Fruit fly (Drosophila melanogaster) whole organism, embryonic: ENCODE data around the gene fend.

Experiments
- Adf1 ChIP-seq: fragments of 200-800 bp; sonication (Bioruptor generic); IDR thresholded peaks from 2 replicates; pipeline ENCODE4 v1.3.6; 2022; ENCODE audit warnings: missing biosample characterization, missing genetic modification characterization
- Atf6 ChIP-seq: fragments of 200-800 bp; sonication (Bioruptor generic); IDR thresholded peaks from 2 replicates; pipeline ENCODE4 v1.3.6; 2022; ENCODE audit warnings: missing biosample characterization, missing genetic modification characterization
- B-H1 ChIP-seq: fragments of 200-800 bp; sonication (Bioruptor generic); IDR thresholded peaks from 3 replicates; pipeline ENCODE4 v1.3.6; 2022; ENCODE audit warnings: missing biosample characterization, missing genetic modification characterization
- CG10147 ChIP-seq: fragments of 200-800 bp; sonication (Bioruptor generic); optimal IDR thresholded peaks from 2 replicates; lab custom pipeline; 2019; ENCODE audit warnings: missing biosample characterization, mild to moderate bottlenecking, missing genetic modification characterization, moderate library complexity
- CG10321 ChIP-seq: fragments of 200-800 bp; sonication (Bioruptor generic); IDR thresholded peaks from 2 replicates; pipeline ENCODE4 v1.3.6; 2022; ENCODE audit warnings: missing biosample characterization, missing genetic modification characterization
- CG11085 ChIP-seq: fragments of 200-800 bp; sonication (Bioruptor generic); IDR thresholded peaks from 2 replicates; pipeline ENCODE4 v1.3.6; 2022; ENCODE audit warnings: missing biosample characterization, missing genetic modification characterization
- CG11093 ChIP-seq: fragments of 200-800 bp; sonication (Bioruptor generic); IDR thresholded peaks from 3 replicates; pipeline ENCODE4 v1.3.6; 2022; ENCODE audit warnings: missing biosample characterization, missing genetic modification characterization
- CG13424 ChIP-seq: fragments of 200-800 bp; sonication (Bioruptor generic); optimal IDR thresholded peaks from 2 replicates; lab custom pipeline; 2019; ENCODE audit warnings: missing biosample characterization, mild to moderate bottlenecking, missing genetic modification characterization, moderate library complexity
- CG14667 ChIP-seq: fragments of 200-800 bp; sonication (Bioruptor generic); IDR thresholded peaks from 2 replicates; pipeline ENCODE4 v1.3.6; 2022; ENCODE audit warnings: missing biosample characterization, missing genetic modification characterization
- CG15269 ChIP-seq: fragments of 200-800 bp; sonication (Bioruptor generic); optimal IDR thresholded peaks from 2 replicates; lab custom pipeline; 2018; ENCODE audit warnings: missing biosample characterization, mild to moderate bottlenecking, missing genetic modification characterization, moderate library complexity
- CG1602 ChIP-seq: fragments of 200-800 bp; sonication (Bioruptor generic); optimal IDR thresholded peaks from 3 replicates; lab custom pipeline; 2016; ENCODE audit warnings: missing biosample characterization, missing genetic modification characterization
- CG1603 ChIP-seq: fragments of 200-800 bp; sonication (Bioruptor generic); optimal IDR thresholded peaks from 2 replicates; lab custom pipeline; 2019; ENCODE audit warnings: missing biosample characterization, mild to moderate bottlenecking, missing genetic modification characterization, moderate library complexity
- CG17568 ChIP-seq: fragments of 200-800 bp; sonication (Bioruptor generic); optimal IDR thresholded peaks from 2 replicates; lab custom pipeline; 2018; ENCODE audit warnings: missing biosample characterization, mild to moderate bottlenecking, missing genetic modification characterization, moderate library complexity
- CG2202 ChIP-seq: fragments of 200-800 bp; sonication (Bioruptor generic); optimal IDR thresholded peaks from 2 replicates; lab custom pipeline; 2018; ENCODE audit warnings: missing biosample characterization, mild to moderate bottlenecking, missing genetic modification characterization
- CG2875 ChIP-seq: fragments of 200-800 bp; sonication (Bioruptor generic); optimal IDR thresholded peaks from 2 replicates; lab custom pipeline; 2017; ENCODE audit warnings: missing biosample characterization, mild to moderate bottlenecking, missing genetic modification characterization, missing genetic modification reagents
- CG34422 ChIP-seq: fragments of 200-800 bp; sonication (Bioruptor generic); IDR thresholded peaks from 3 replicates; pipeline ENCODE4 v1.3.6; 2022; ENCODE audit warnings: missing biosample characterization, missing genetic modification characterization
- CG4820 ChIP-seq: fragments of 200-800 bp; sonication (Bioruptor generic); optimal IDR thresholded peaks from 3 replicates; lab custom pipeline; 2016; ENCODE audit warnings: missing biosample characterization, missing genetic modification characterization
- CG6254 ChIP-seq: fragments of 200-800 bp; sonication (Bioruptor generic); optimal IDR thresholded peaks from 3 replicates; lab custom pipeline; 2017; ENCODE audit warnings: mild to moderate bottlenecking, missing biosample characterization, missing genetic modification reagents, missing genetic modification characterization
- CG8478 ChIP-seq: fragments of >200 bp; optimal IDR thresholded peaks from 2 replicates; lab custom pipeline; 2018
- CG9876 ChIP-seq: fragments of 200-800 bp; sonication (Bioruptor generic); optimal IDR thresholded peaks from 2 replicates; lab custom pipeline; 2016; ENCODE audit warnings: missing biosample characterization, missing genetic modification characterization
- Camta ChIP-seq: fragments of 200-800 bp; sonication (Bioruptor generic); optimal IDR thresholded peaks from 2 replicates; lab custom pipeline; 2016; ENCODE audit warnings: missing biosample characterization, missing genetic modification characterization
- Dad ChIP-seq: fragments of 200-800 bp; sonication (Bioruptor generic); optimal IDR thresholded peaks from 3 replicates; lab custom pipeline; 2016; ENCODE audit warnings: missing biosample characterization, missing genetic modification characterization
- Dip3 ChIP-seq: fragments of 200-800 bp; sonication (Bioruptor generic); optimal IDR thresholded peaks from 3 replicates; lab custom pipeline; 2016; ENCODE audit warnings: missing biosample characterization, missing genetic modification characterization
- Doc3 ChIP-seq: fragments of 200-800 bp; sonication (Bioruptor generic); IDR thresholded peaks from 3 replicates; pipeline ENCODE4 v1.3.6; 2022; ENCODE audit warnings: missing biosample characterization, missing genetic modification characterization; ENCODE audit not compliant: partially characterized antibody
- HLH3B ChIP-seq: fragments of 200-800 bp; sonication (Bioruptor generic); IDR thresholded peaks from 2 replicates; pipeline ENCODE4 v1.3.6; 2022; ENCODE audit warnings: missing biosample characterization, missing genetic modification characterization
- HLH54F ChIP-seq: fragments of 200-800 bp; sonication (Bioruptor generic); optimal IDR thresholded peaks from 3 replicates; lab custom pipeline; 2016; ENCODE audit warnings: missing biosample characterization, missing genetic modification characterization
- Hmx ChIP-seq: fragments of 200-800 bp; sonication (Bioruptor generic); optimal IDR thresholded peaks from 2 replicates; lab custom pipeline; 2016; ENCODE audit warnings: missing biosample characterization, missing genetic modification characterization
- Lpt ChIP-seq: fragments of >200 bp; optimal IDR thresholded peaks from 2 replicates; lab custom pipeline; 2018; ENCODE audit warnings: missing biosample characterization, missing genetic modification characterization
- Neu2 ChIP-seq: fragments of 200-800 bp; sonication (Bioruptor generic); optimal IDR thresholded peaks from 3 replicates; lab custom pipeline; 2016; ENCODE audit warnings: missing biosample characterization, missing genetic modification characterization, borderline replicate concordance
- PHDP ChIP-seq: fragments of 200-800 bp; sonication (Bioruptor generic); optimal IDR thresholded peaks from 3 replicates; lab custom pipeline; 2018; ENCODE audit warnings: missing biosample characterization, mild to moderate bottlenecking, missing genetic modification characterization, moderate library complexity
- YL-1 ChIP-seq: fragments of 200-800 bp; sonication (Bioruptor generic); optimal IDR thresholded peaks from 3 replicates; lab custom pipeline; 2017; ENCODE audit warnings: missing biosample characterization, mild to moderate bottlenecking, missing genetic modification characterization
- ara ChIP-seq: fragments of 200-800 bp; sonication (Bioruptor generic); IDR thresholded peaks from 2 replicates; pipeline ENCODE4 v1.3.6; 2022; ENCODE audit warnings: missing biosample characterization, missing genetic modification characterization
- ase ChIP-seq: fragments of 200-800 bp; sonication (Bioruptor generic); IDR thresholded peaks from 3 replicates; pipeline ENCODE4 v1.3.6; 2022; ENCODE audit warnings: missing biosample characterization, missing genetic modification characterization
- chm ChIP-seq: fragments of 200-800 bp; sonication (Bioruptor generic); IDR thresholded peaks from 2 replicates; pipeline ENCODE4 v1.3.6; 2022; ENCODE audit warnings: missing biosample characterization, missing genetic modification characterization
- chn ChIP-seq: fragments of 200-800 bp; sonication (Bioruptor generic); optimal IDR thresholded peaks from 2 replicates; lab custom pipeline; 2016; ENCODE audit warnings: missing biosample characterization, missing genetic modification characterization
- ci ChIP-seq: fragments of 200-800 bp; sonication (Bioruptor generic); IDR thresholded peaks from 3 replicates; pipeline ENCODE4 v1.3.6; 2022; ENCODE audit warnings: missing biosample characterization, missing genetic modification characterization
- crc ChIP-seq: fragments of 200-800 bp; sonication (Bioruptor generic); optimal IDR thresholded peaks from 2 replicates; lab custom pipeline; 2016; ENCODE audit warnings: missing biosample characterization, missing genetic modification characterization
- crp ChIP-seq, 2 experiments: fragments of 200-800 bp; sonication (Bioruptor generic); optimal IDR thresholded peaks; 2 replicates in 1 of 2; 3 replicates in 1 of 2; lab custom pipeline; 2017; ENCODE audit warnings: missing biosample characterization in 2 of 2, missing genetic modification characterization in 2 of 2, mild to moderate bottlenecking in 1 of 2, moderate library complexity in 1 of 2
- fd102C ChIP-seq: fragments of 200-800 bp; sonication (Bioruptor generic); optimal IDR thresholded peaks from 2 replicates; lab custom pipeline; 2018; ENCODE audit warnings: missing biosample characterization, mild to moderate bottlenecking, missing genetic modification characterization, moderate library complexity
- insv ChIP-seq, 2 experiments: fragments of 200-800 bp; sonication (Bioruptor generic); optimal IDR thresholded peaks; 3 replicates each; lab custom pipeline; 2016 to 2018; ENCODE audit warnings: missing biosample characterization in 2 of 2, missing genetic modification characterization in 2 of 2
- jing ChIP-seq: fragments of 200-800 bp; sonication (Bioruptor generic); optimal IDR thresholded peaks from 2 replicates; lab custom pipeline; 2018; ENCODE audit warnings: missing biosample characterization, mild to moderate bottlenecking, missing genetic modification characterization
- mirr ChIP-seq: fragments of 200-800 bp; sonication (Bioruptor generic); optimal IDR thresholded peaks from 3 replicates; lab custom pipeline; 2018; ENCODE audit warnings: missing biosample characterization, mild to moderate bottlenecking, missing genetic modification characterization
- p53 ChIP-seq: fragments of 200-800 bp; sonication (Bioruptor generic); optimal IDR thresholded peaks from 2 replicates; lab custom pipeline; 2016; ENCODE audit warnings: missing biosample characterization, missing genetic modification characterization
- pho ChIP-seq: fragments of 200-800 bp; sonication (Bioruptor generic); optimal IDR thresholded peaks from 2 replicates; lab custom pipeline; 2016; ENCODE audit warnings: missing biosample characterization, missing genetic modification characterization
- row ChIP-seq: fragments of 200-800 bp; sonication (Bioruptor generic); IDR thresholded peaks from 3 replicates; pipeline ENCODE4 v1.3.6; 2022; ENCODE audit warnings: missing biosample characterization, missing genetic modification characterization
- slou ChIP-seq: fragments of 200-800 bp; sonication (Bioruptor generic); optimal IDR thresholded peaks from 3 replicates; lab custom pipeline; 2016; ENCODE audit warnings: missing biosample characterization, missing genetic modification characterization
- sug ChIP-seq: fragments of 200-800 bp; optimal IDR thresholded peaks from 2 replicates; lab custom pipeline; 2019; ENCODE audit warnings: missing biosample characterization, mild to moderate bottlenecking, missing genetic modification characterization, moderate library complexity
- tgo ChIP-seq: fragments of 200-800 bp; sonication (Bioruptor generic); IDR thresholded peaks from 3 replicates; pipeline ENCODE4 v1.3.6; 2022; ENCODE audit warnings: missing biosample characterization, missing genetic modification characterization
- trem ChIP-seq: fragments of 200-800 bp; optimal IDR thresholded peaks from 3 replicates; lab custom pipeline; 2019; ENCODE audit warnings: missing biosample characterization, mild to moderate bottlenecking, missing genetic modification characterization, moderate library complexity
- unpg ChIP-seq: fragments of 200-800 bp; sonication (Bioruptor generic); optimal IDR thresholded peaks from 3 replicates; lab custom pipeline; 2018; ENCODE audit warnings: missing biosample characterization, mild to moderate bottlenecking, missing genetic modification characterization, moderate library complexity

fend gene

DNA sequence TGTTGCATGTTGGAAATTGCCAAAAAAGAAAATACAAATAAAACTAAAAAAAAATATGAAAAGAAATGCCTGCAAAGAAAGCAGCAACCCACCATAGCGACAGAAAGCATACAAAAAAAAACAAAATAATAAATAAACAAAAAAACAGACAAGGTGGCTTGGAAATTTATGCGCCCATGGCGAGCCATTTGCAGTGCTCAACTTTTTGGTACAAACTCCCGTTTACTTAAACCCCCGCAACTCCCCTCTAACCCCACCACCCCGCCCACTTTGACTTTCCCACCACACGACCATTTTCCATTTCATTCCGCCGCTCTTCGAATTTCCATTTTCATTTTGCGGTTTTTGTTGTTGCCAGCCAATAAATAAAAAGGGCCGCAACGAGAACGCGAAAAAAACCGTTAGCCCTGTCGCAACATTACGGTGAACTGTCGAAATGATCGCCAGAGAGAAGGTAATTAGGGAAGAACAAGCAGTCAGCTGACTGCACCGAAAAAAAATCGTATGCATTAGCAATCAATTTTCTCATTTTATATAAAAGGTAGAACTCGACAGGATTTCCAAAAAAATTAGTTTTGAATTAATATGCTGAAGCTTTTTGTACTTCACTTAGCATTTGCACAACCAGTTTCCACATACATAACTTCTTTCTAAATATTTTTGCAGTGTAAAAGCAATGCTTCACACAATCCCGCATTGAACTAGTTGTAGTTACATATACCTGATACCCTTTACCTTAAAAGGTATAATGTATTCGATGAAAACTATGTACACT lies 2.1 kb upstream of the fend start (continued):
- TF ChIP-seq row (GFP tag; lab: Robert Waterston, UW) (peak; percentile 65), Doc3 (GFP tag; lab: Robert Waterston, UW) (no peak), HLH3B (GFP tag; lab: Robert Waterston, UW) (0 out of 2 replicates have a peak, but pooled peaks have one; percentile 31), CG9876 (GFP tag; lab: Kevin White, UChicago) (no peak), slou (no peak), CG13424 (tag; lab: Kevin White, UChicago) (peak; percentile 49), CG1602 (GFP tag; lab: Kevin White, UChicago) (peak; percentile 50), ara (GFP tag; lab: Robert Waterston, UW) (no peak), chm (GFP tag; lab: Robert Waterston, UW) (no peak), mirr (no peak), CG10147 (GFP tag; lab: Kevin White, UChicago) (no peak), Hmx (GFP tag; lab: Kevin White, UChicago) (no peak), CG2202 (no peak), fd102C (GFP tag; lab: Kevin White, UChicago) (no peak), unpg (GFP tag; lab: Kevin White, UChicago) (peak; percentile 64), sug (tag; lab: Kevin White, UChicago) (no peak), CG15269 (peak; percentile 54), ase (GFP tag; lab: Robert Waterston, UW) (0 out of 3 replicates have a peak, but pooled peaks have one; percentile 24), PHDP (tag; lab: Kevin White, UChicago) (peak; percentile 62), crp (GFP tag; optimal IDR thresholded peaks at IDR 0.05; lab: Kevin White, UChicago) (peak in 1 of 2 experiments; percentile 45), Lpt (GFP tag; lab: Kevin White, UChicago) (no peak), insv (GFP tag; optimal IDR thresholded peaks at IDR 0.05; lab: Kevin White, UChicago) (no peak), Camta (GFP tag; lab: Kevin White, UChicago) (peak; percentile 41), CG10321 (GFP tag; lab: Robert Waterston, UW) (no peak), tgo (GFP tag; lab: Robert Waterston, UW) (peak; percentile 46; the same call in 2 of the 3 replicates), B-H1 (GFP tag; lab: Robert Waterston, UW) (no peak), CG11085 (GFP tag; lab: Robert Waterston, UW) (no peak), HLH54F (GFP tag; lab: Kevin White, UChicago) (no peak), p53 (GFP tag; lab: Kevin White, UChicago) (no peak), CG2875 (peak; percentile 6), jing (peak; percentile 8), CG4820 (GFP tag; lab: Kevin White, UChicago) (peak; percentile 16), crc (GFP tag; lab: Kevin White, UChicago) (peak; percentile 28), Dip3 (GFP tag; lab: Kevin White, UChicago) (no peak), CG34422 (GFP tag; lab: Robert Waterston, UW) (no peak), chn (GFP tag; lab: Kevin White, UChicago) (peak; percentile 3), CG1603 (tag; lab: Kevin White, UChicago) (peak; percentile 55), YL-1 (GFP tag; lab: Kevin White, UChicago) (no peak), ci (GFP tag; lab: Robert Waterston, UW) (peak; percentile 59; the same call in 1 of the 3 replicates), CG14667 (GFP tag; lab: Robert Waterston, UW) (peak; percentile 30; the same call in 1 of the 2 replicates), Adf1 (GFP tag; lab: Robert Waterston, UW) (no peak), trem (tag; lab: Kevin White, UChicago) (no peak), Atf6 (GFP tag; lab: Robert Waterston, UW) (no peak), Neu2 (GFP tag; lab: Kevin White, UChicago) (no peak), CG11093 (no peak), pho (GFP tag; lab: Kevin White, UChicago) (peak; percentile 7), CG6254 (no peak), CG17568 (GFP tag; lab: Kevin White, UChicago) (no peak), CG8478 (lab: Kevin White, UChicago) (no peak), Dad (peak; percentile 4)
